Worm (Caenorhabditis elegans) whole organism, mixed stage, embryonic: ENCODE results near the gene pqn-65.

Experiments
- M03D4.4 ChIP-seq: sonication (generic microtip); optimal IDR thresholded peaks from 2 replicates; lab custom pipeline; 2017; ENCODE audit warnings: mild to moderate bottlenecking, missing genetic modification characterization, missing compliant biosample characterization
- bed-3 ChIP-seq: fragments of 200-800 bp; sonication (Bioruptor generic); optimal IDR thresholded peaks from 3 replicates; lab custom pipeline; 2018; ENCODE audit warnings: mild to moderate bottlenecking, missing genetic modification characterization, moderate library complexity, missing compliant biosample characterization
- blmp-1 ChIP-seq: fragments of 150-350 bp; optimal IDR thresholded peaks from 2 replicates; lab custom pipeline; 2014; ENCODE audit warnings: missing biosample characterization, missing genetic modification characterization
- ceh-39 ChIP-seq: fragments of 150-350 bp; optimal IDR thresholded peaks from 2 replicates; lab custom pipeline; 2014; ENCODE audit warnings: missing biosample characterization, missing genetic modification characterization
- ceh-43 ChIP-seq: fragments of 200-800 bp; sonication (Bioruptor generic); optimal IDR thresholded peaks from 2 replicates; lab custom pipeline; 2018; ENCODE audit warnings: mild to moderate bottlenecking, missing genetic modification characterization, moderate library complexity, missing compliant biosample characterization
- ceh-83 ChIP-seq: fragments of 200-800 bp; sonication (Bioruptor generic); optimal IDR thresholded peaks from 2 replicates; lab custom pipeline; 2018; ENCODE audit warnings: mild to moderate bottlenecking, missing genetic modification characterization, missing compliant biosample characterization
- ces-1 ChIP-seq: fragments of 150-350 bp; optimal IDR thresholded peaks from 2 replicates; lab custom pipeline; 2014; ENCODE audit warnings: missing biosample characterization, missing genetic modification reagents, missing genetic modification characterization
- cnd-1 ChIP-seq: fragments of 200-800 bp; sonication (Bioruptor generic); optimal IDR thresholded peaks from 2 replicates; lab custom pipeline; 2018; ENCODE audit warnings: mild to moderate bottlenecking, missing genetic modification characterization, missing compliant biosample characterization
- drap-1 ChIP-seq: fragments of 200-800 bp; sonication (Bioruptor generic); optimal IDR thresholded peaks from 3 replicates; lab custom pipeline; 2018; ENCODE audit warnings: mild to moderate bottlenecking, missing genetic modification characterization, missing compliant biosample characterization
- elt-1 ChIP-seq: sonication (generic microtip); optimal IDR thresholded peaks from 2 replicates; lab custom pipeline; 2017; ENCODE audit warnings: missing genetic modification characterization, mild to moderate bottlenecking, missing compliant biosample characterization, antibody characterized with exemption, moderate library complexity, borderline replicate concordance; ENCODE audit not compliant: insufficient read depth
- elt-3 ChIP-seq: fragments of 150-350 bp; optimal IDR thresholded peaks from 2 replicates; lab custom pipeline; 2014; ENCODE audit warnings: missing biosample characterization, missing genetic modification characterization
- flh-1 ChIP-seq: fragments of 200-800 bp; sonication (Bioruptor generic); optimal IDR thresholded peaks from 2 replicates; lab custom pipeline; 2018; ENCODE audit warnings: mild to moderate bottlenecking, missing genetic modification characterization, moderate library complexity, missing compliant biosample characterization
- ham-2 ChIP-seq: fragments of 200-800 bp; sonication (Bioruptor generic); optimal IDR thresholded peaks from 2 replicates; lab custom pipeline; 2018; ENCODE audit warnings: mild to moderate bottlenecking, missing genetic modification characterization, missing compliant biosample characterization
- hlh-1 ChIP-seq: fragments of 150-350 bp; optimal IDR thresholded peaks from 2 replicates; lab custom pipeline; 2014; ENCODE audit warnings: missing biosample characterization, missing genetic modification reagents, missing genetic modification characterization
- lin-13 ChIP-seq: fragments of 150-350 bp; optimal IDR thresholded peaks from 2 replicates; lab custom pipeline; 2014; ENCODE audit warnings: missing biosample characterization, missing genetic modification characterization
- lin-32 ChIP-seq: fragments of 200-800 bp; sonication (Bioruptor generic); optimal IDR thresholded peaks from 2 replicates; lab custom pipeline; 2018; ENCODE audit warnings: mild to moderate bottlenecking, missing genetic modification characterization, missing compliant biosample characterization
- lsy-2 ChIP-seq: fragments of 150-350 bp; optimal IDR thresholded peaks from 2 replicates; lab custom pipeline; 2014; ENCODE audit warnings: missing biosample characterization, missing genetic modification characterization
- mab-5 ChIP-seq: fragments of 150-350 bp; optimal IDR thresholded peaks from 2 replicates; lab custom pipeline; 2014; ENCODE audit warnings: missing biosample characterization, missing genetic modification characterization
- mep-1 ChIP-seq: fragments of 150-350 bp; optimal IDR thresholded peaks from 2 replicates; lab custom pipeline; 2017; ENCODE audit warnings: missing biosample characterization, missing genetic modification reagents, missing genetic modification characterization, inconsistent platforms
- mls-2 ChIP-seq: sonication (generic microtip); optimal IDR thresholded peaks from 2 replicates; lab custom pipeline; 2016; ENCODE audit warnings: mild to moderate bottlenecking, missing genetic modification characterization, moderate library complexity, missing compliant biosample characterization
- nhr-12 ChIP-seq: fragments of 150-350 bp; optimal IDR thresholded peaks from 2 replicates; lab custom pipeline; 2014; ENCODE audit warnings: missing biosample characterization, missing genetic modification characterization
- nhr-2 ChIP-seq: fragments of 150-350 bp; optimal IDR thresholded peaks from 2 replicates; lab custom pipeline; 2014; ENCODE audit warnings: missing biosample characterization, missing genetic modification characterization
- nhr-237 ChIP-seq: fragments of 150-350 bp; optimal IDR thresholded peaks from 2 replicates; lab custom pipeline; 2014; ENCODE audit warnings: missing biosample characterization, missing genetic modification characterization
- nhr-28 ChIP-seq: fragments of 150-350 bp; optimal IDR thresholded peaks from 2 replicates; lab custom pipeline; 2014; ENCODE audit warnings: missing biosample characterization, missing genetic modification characterization
- nhr-76 ChIP-seq: sonication (generic microtip); optimal IDR thresholded peaks from 2 replicates; lab custom pipeline; 2017; ENCODE audit warnings: missing biosample characterization, missing genetic modification characterization
- pha-4 ChIP-seq: fragments of 150-350 bp; optimal IDR thresholded peaks from 2 replicates; lab custom pipeline; 2018; ENCODE audit warnings: missing biosample characterization, missing genetic modification reagents, missing genetic modification characterization
- sem-2 ChIP-seq: fragments of 200-800 bp; sonication (Bioruptor generic); optimal IDR thresholded peaks from 2 replicates; lab custom pipeline; 2018; ENCODE audit warnings: mild to moderate bottlenecking, missing genetic modification characterization, missing compliant biosample characterization
- snpc-4 ChIP-seq: fragments of 150-350 bp; optimal IDR thresholded peaks from 2 replicates; lab custom pipeline; 2014; ENCODE audit warnings: missing biosample characterization, missing genetic modification characterization
- sptf-1 ChIP-seq: sonication (generic microtip); optimal IDR thresholded peaks from 2 replicates; lab custom pipeline; 2017; ENCODE audit warnings: mild to moderate bottlenecking, missing genetic modification characterization, moderate library complexity, missing compliant biosample characterization
- tbx-8 ChIP-seq: fragments of 200-800 bp; sonication (Bioruptor generic); optimal IDR thresholded peaks from 2 replicates; lab custom pipeline; 2018; ENCODE audit warnings: mild to moderate bottlenecking, missing genetic modification characterization, moderate library complexity, missing compliant biosample characterization
- unc-120 ChIP-seq: sonication (generic microtip); optimal IDR thresholded peaks from 2 replicates; lab custom pipeline; 2017; ENCODE audit warnings: missing genetic modification characterization, missing compliant biosample characterization; ENCODE audit not compliant: poor library complexity, severe bottlenecking
- unc-39 ChIP-seq: fragments of 150-350 bp; optimal IDR thresholded peaks from 2 replicates; lab custom pipeline; 2014; ENCODE audit warnings: missing biosample characterization, missing genetic modification characterization
- unc-62 ChIP-seq: fragments of 150-350 bp; optimal IDR thresholded peaks from 2 replicates; lab custom pipeline; 2014; ENCODE audit warnings: missing biosample characterization, missing genetic modification reagents, missing genetic modification characterization
- zip-8 ChIP-seq: fragments of 150-350 bp; optimal IDR thresholded peaks from 2 replicates; lab custom pipeline; 2014; ENCODE audit warnings: missing biosample characterization, missing genetic modification characterization
- ztf-11 ChIP-seq: fragments of 150-350 bp; optimal IDR thresholded peaks from 2 replicates; lab custom pipeline; 2014; ENCODE audit warnings: missing biosample characterization, missing genetic modification characterization

The pqn-65 gene

ce11 chrX:4620019-4620418, 584 bp upstream of the pqn-65 start:
- no peak for TF ChIP-seq M03D4.4 (tag; lab: Kevin White, UChicago)
- TF ChIP-seq ceh-39 (tag; lab: Kevin White, UChicago), result no peak
- no peak for TF ChIP-seq elt-3 (tag; lab: Kevin White, UChicago)
- no peak for TF ChIP-seq ham-2
- no peak for TF ChIP-seq flh-1 (GFP tag; lab: Kevin White, UChicago)
- TF ChIP-seq sptf-1, result peak; percentile 33
- TF ChIP-seq mab-5 (tag; lab: Kevin White, UChicago), result no peak
- TF ChIP-seq snpc-4 (tag; lab: Kevin White, UChicago), result no peak
- TF ChIP-seq nhr-12, result no peak
- TF ChIP-seq lsy-2 (tag; lab: Kevin White, UChicago), result no peak
- TF ChIP-seq drap-1 (GFP tag; lab: Kevin White, UChicago), result no peak
- peak; percentile 23 for TF ChIP-seq cnd-1
- TF ChIP-seq ztf-11 (tag; lab: Kevin White, UChicago), result no peak
- TF ChIP-seq bed-3 (GFP tag; lab: Kevin White, UChicago), result no peak
- no peak for TF ChIP-seq unc-62
- no peak for TF ChIP-seq blmp-1 (tag; lab: Kevin White, UChicago)
- no peak for TF ChIP-seq lin-32
- no peak for TF ChIP-seq zip-8 (tag; lab: Kevin White, UChicago)
- peak; percentile 84 for TF ChIP-seq ces-1 (GFP tag; lab: Kevin White, UChicago)
- no peak for TF ChIP-seq ceh-43 (GFP tag; lab: Kevin White, UChicago)
- TF ChIP-seq pha-4, result no peak
- TF ChIP-seq mls-2 (tag; lab: Kevin White, UChicago), result peak; percentile 53
- TF ChIP-seq tbx-8 (GFP tag; lab: Kevin White, UChicago), result no peak
- TF ChIP-seq nhr-76 (tag; lab: Kevin White, UChicago), result no peak
- no peak for TF ChIP-seq mep-1 (tag; lab: Kevin White, UChicago)
- TF ChIP-seq elt-1 (tag; lab: Kevin White, UChicago), result no peak
- TF ChIP-seq sem-2, result no peak
- no peak for TF ChIP-seq nhr-2 (tag; lab: Kevin White, UChicago)
- no peak for TF ChIP-seq unc-120 (tag; lab: Kevin White, UChicago)
- no peak for TF ChIP-seq nhr-237 (tag; lab: Kevin White, UChicago)
- no peak for TF ChIP-seq hlh-1 (tag; lab: Kevin White, UChicago)

- TF ChIP-seq ztf-11 (tag; lab: Kevin White, UChicago), result no peak
- no peak for TF ChIP-seq nhr-237 (tag; lab: Kevin White, UChicago)
- TF ChIP-seq unc-120 (tag; lab: Kevin White, UChicago), result peak; percentile 37
- peak; percentile 82 for TF ChIP-seq sptf-1
- TF ChIP-seq cnd-1, result peak; percentile 84
- peak; percentile 41 for TF ChIP-seq M03D4.4 (tag; lab: Kevin White, UChicago)
- no peak for TF ChIP-seq ceh-43 (GFP tag; lab: Kevin White, UChicago)
- TF ChIP-seq zip-8 (tag; lab: Kevin White, UChicago), result no peak
- peak; percentile 73 for TF ChIP-seq mep-1 (tag; lab: Kevin White, UChicago)
- peak; percentile 25 for TF ChIP-seq tbx-8 (GFP tag; lab: Kevin White, UChicago)
- TF ChIP-seq sem-2, result no peak
- TF ChIP-seq elt-1 (tag; lab: Kevin White, UChicago), result no peak
- TF ChIP-seq unc-39 (tag; lab: Kevin White, UChicago), result no peak
- TF ChIP-seq ham-2, result peak; percentile 44
- TF ChIP-seq mls-2 (tag; lab: Kevin White, UChicago), result peak; percentile 75
- TF ChIP-seq unc-62, result no peak
- TF ChIP-seq ces-1 (GFP tag; lab: Kevin White, UChicago), result peak; percentile 49
- TF ChIP-seq ceh-39 (tag; lab: Kevin White, UChicago), result peak; percentile 87
- no peak for TF ChIP-seq hlh-1 (tag; lab: Kevin White, UChicago)
- no peak for TF ChIP-seq nhr-76 (tag; lab: Kevin White, UChicago)
- TF ChIP-seq ceh-83 (GFP tag; lab: Kevin White, UChicago), result no peak
- TF ChIP-seq elt-3 (tag; lab: Kevin White, UChicago), result no peak
- TF ChIP-seq flh-1 (GFP tag; lab: Kevin White, UChicago), result no peak
- peak; percentile 50 for TF ChIP-seq nhr-2 (tag; lab: Kevin White, UChicago)
- no peak for TF ChIP-seq pha-4
- no peak for TF ChIP-seq snpc-4 (tag; lab: Kevin White, UChicago)
- TF ChIP-seq lin-32, result peak; percentile 51
- no peak for TF ChIP-seq bed-3 (GFP tag; lab: Kevin White, UChicago)
- TF ChIP-seq nhr-12, result no peak
- TF ChIP-seq drap-1 (GFP tag; lab: Kevin White, UChicago), result peak; percentile 68
- peak; percentile 62 for TF ChIP-seq lin-13 (tag; lab: Kevin White, UChicago)
- no peak for TF ChIP-seq mab-5 (tag; lab: Kevin White, UChicago)
- peak; percentile 36 for TF ChIP-seq lsy-2 (tag; lab: Kevin White, UChicago)
- no peak for TF ChIP-seq nhr-28 (tag; lab: Kevin White, UChicago)
- no peak for TF ChIP-seq blmp-1 (tag; lab: Kevin White, UChicago)
These were observed 2.6 kb downstream of the pqn-65 start for ce11 chrX:4616832-4617231.
